Worm (Caenorhabditis elegans) whole organism, L1 larva: ENCODE results near the gene prp-40.
A peak's percentile ranks its signal among the peaks of the same experiment; 100 is the strongest.

Experiments used
- F16B12.6 ChIP-seq: fragments of 150-350 bp; optimal IDR thresholded peaks from 2 replicates; lab custom pipeline; 2014; ENCODE audit warnings: missing biosample characterization, missing genetic modification characterization
- alr-1 ChIP-seq: fragments of 200-800 bp; sonication (Bioruptor generic); optimal IDR thresholded peaks from 2 replicates; lab custom pipeline; 2018; ENCODE audit warnings: borderline replicate concordance, mild to moderate bottlenecking, missing genetic modification characterization, missing compliant biosample characterization
- ceh-8 ChIP-seq: fragments of 200-800 bp; sonication (Bioruptor generic); optimal IDR thresholded peaks from 2 replicates; lab custom pipeline; 2018; ENCODE audit warnings: mild to moderate bottlenecking, missing genetic modification characterization, moderate library complexity, missing compliant biosample characterization
- ceh-82 ChIP-seq, 3 experiments: fragments of 150-350 bp in 1 of 3; sonication (generic microtip) in 2 of 3; optimal IDR thresholded peaks; 2 replicates each; lab custom pipeline; 2014 to 2017; ENCODE audit warnings: missing biosample characterization in 3 of 3, missing genetic modification characterization in 3 of 3
- ceh-88 ChIP-seq: fragments of 200-800 bp; sonication (Bioruptor generic); IDR thresholded peaks from 2 replicates; pipeline ENCODE4 v1.3.6; 2022; ENCODE audit warnings: missing genetic modification characterization, missing compliant biosample characterization
- dpl-1 ChIP-seq, 3 experiments: fragments of 150-350 bp in 2 of 3; sonication (generic microtip) in 1 of 3; optimal IDR thresholded peaks; 2 replicates each; lab custom pipeline; 2014 to 2017; ENCODE audit warnings: missing biosample characterization in 3 of 3, missing genetic modification characterization in 3 of 3, missing genetic modification reagents in 3 of 3
- dsc-1 ChIP-seq: sonication (generic microtip); optimal IDR thresholded peaks from 2 replicates; lab custom pipeline; 2016; ENCODE audit warnings: mild to moderate bottlenecking, missing genetic modification characterization, missing compliant biosample characterization
- efl-1 ChIP-seq, 4 experiments: fragments of 150-350 bp; optimal IDR thresholded peaks in 3 of 4; peaks in 1 of 4; 1 replicate in 1 of 4; 2 replicates in 3 of 4; lab custom pipeline; 2014; ENCODE audit warnings: missing biosample characterization in 2 of 4, missing genetic modification characterization in 2 of 4, missing genetic modification reagents in 2 of 4
- elt-2 ChIP-seq: sonication (generic microtip); optimal IDR thresholded peaks from 2 replicates; lab custom pipeline; 2016; ENCODE audit warnings: missing genetic modification characterization, mild to moderate bottlenecking, inconsistent platforms, missing compliant biosample characterization, missing genetic modification reagents
- fkh-4 ChIP-seq: sonication (generic microtip); optimal IDR thresholded peaks from 2 replicates; lab custom pipeline; 2016; ENCODE audit warnings: missing compliant biosample characterization, missing genetic modification characterization, borderline replicate concordance
- fkh-8 ChIP-seq: sonication (generic microtip); optimal IDR thresholded peaks from 2 replicates; lab custom pipeline; 2016; ENCODE audit warnings: mild to moderate bottlenecking, missing genetic modification characterization, missing compliant biosample characterization
- hlh-4 ChIP-seq: sonication (generic microtip); optimal IDR thresholded peaks from 2 replicates; lab custom pipeline; 2016; ENCODE audit warnings: mild to moderate bottlenecking, missing genetic modification characterization, missing compliant biosample characterization
- hpl-2 ChIP-seq: fragments of 150-350 bp; optimal IDR thresholded peaks from 2 replicates; lab custom pipeline; 2014; ENCODE audit warnings: missing biosample characterization, missing genetic modification reagents, missing genetic modification characterization
- irx-1 ChIP-seq: sonication (generic microtip); optimal IDR thresholded peaks from 2 replicates; lab custom pipeline; 2016; ENCODE audit warnings: missing genetic modification characterization, missing compliant biosample characterization
- isw-1 ChIP-seq: fragments of 200-800 bp; sonication (Bioruptor generic); IDR thresholded peaks from 2 replicates; pipeline ENCODE4 v1.3.6; 2022; ENCODE audit warnings: missing genetic modification characterization, missing compliant biosample characterization
- lin-13 ChIP-seq: fragments of 150-350 bp; optimal IDR thresholded peaks from 2 replicates; lab custom pipeline; 2014; ENCODE audit warnings: missing biosample characterization, missing genetic modification reagents, missing genetic modification characterization
- lin-14 ChIP-seq: fragments of 200-800 bp; sonication (Bioruptor generic); optimal IDR thresholded peaks from 2 replicates; lab custom pipeline; 2018; ENCODE audit warnings: mild to moderate bottlenecking, missing genetic modification characterization, moderate library complexity, missing compliant biosample characterization
- lin-15B ChIP-seq: fragments of 150-350 bp; sonication (generic microtip); optimal IDR thresholded peaks from 3 replicates; lab custom pipeline; 2014; ENCODE audit warnings: missing biosample characterization, missing genetic modification characterization
- lin-35 ChIP-seq, 2 experiments: fragments of 150-350 bp; optimal IDR thresholded peaks; 2 replicates each; lab custom pipeline; 2014; ENCODE audit warnings: missing biosample characterization in 2 of 2, missing genetic modification characterization in 2 of 2, missing genetic modification reagents in 2 of 2
- lsy-2 ChIP-seq, 2 experiments: fragments of 150-350 bp; optimal IDR thresholded peaks; 2 replicates each; lab custom pipeline; 2014; ENCODE audit warnings: missing biosample characterization in 2 of 2, missing genetic modification characterization in 2 of 2
- nhr-12 ChIP-seq: sonication (generic microtip); optimal IDR thresholded peaks from 2 replicates; lab custom pipeline; 2017; ENCODE audit warnings: missing biosample characterization, missing genetic modification characterization
- nhr-20 ChIP-seq: sonication (generic microtip); optimal IDR thresholded peaks from 2 replicates; lab custom pipeline; 2016; ENCODE audit warnings: mild to moderate bottlenecking, missing genetic modification characterization, missing compliant biosample characterization
- nhr-47 ChIP-seq: sonication (generic microtip); optimal IDR thresholded peaks from 2 replicates; lab custom pipeline; 2016; ENCODE audit warnings: mild to moderate bottlenecking, missing genetic modification characterization, moderate library complexity, missing compliant biosample characterization
- nhr-71 ChIP-seq: sonication (generic microtip); optimal IDR thresholded peaks from 2 replicates; lab custom pipeline; 2016; ENCODE audit warnings: mild to moderate bottlenecking, missing genetic modification characterization, moderate library complexity, missing compliant biosample characterization
- nhr-84 ChIP-seq: sonication (generic microtip); optimal IDR thresholded peaks from 2 replicates; lab custom pipeline; 2017; ENCODE audit warnings: missing biosample characterization, missing genetic modification characterization
- pax-3 ChIP-seq: fragments of 200-800 bp; sonication (Bioruptor generic); optimal IDR thresholded peaks from 2 replicates; lab custom pipeline; 2018; ENCODE audit warnings: mild to moderate bottlenecking, missing genetic modification characterization, moderate library complexity, missing compliant biosample characterization
- rnt-1 ChIP-seq: sonication (generic microtip); optimal IDR thresholded peaks from 2 replicates; lab custom pipeline; 2016; ENCODE audit warnings: mild to moderate bottlenecking, missing genetic modification characterization, moderate library complexity, missing compliant biosample characterization
- snu-23 ChIP-seq: sonication (generic microtip); optimal IDR thresholded peaks from 2 replicates; lab custom pipeline; 2016; ENCODE audit warnings: missing genetic modification characterization, missing compliant biosample characterization
- sox-4 ChIP-seq: sonication (generic microtip); optimal IDR thresholded peaks from 2 replicates; lab custom pipeline; 2016; ENCODE audit warnings: missing genetic modification characterization, missing compliant biosample characterization
- sup-37 ChIP-seq: fragments of 200-800 bp; sonication (Bioruptor generic); optimal IDR thresholded peaks from 2 replicates; lab custom pipeline; 2018; ENCODE audit warnings: mild to moderate bottlenecking, missing genetic modification characterization, missing compliant biosample characterization
- swsn-7 ChIP-seq: sonication (generic microtip); optimal IDR thresholded peaks from 2 replicates; lab custom pipeline; 2016; ENCODE audit warnings: missing genetic modification characterization, missing compliant biosample characterization
- tlp-1 ChIP-seq: fragments of 150-350 bp; optimal IDR thresholded peaks from 2 replicates; lab custom pipeline; 2014; ENCODE audit warnings: missing biosample characterization, missing genetic modification characterization
- unc-86 ChIP-seq: sonication (generic microtip); optimal IDR thresholded peaks from 2 replicates; lab custom pipeline; 2016; ENCODE audit warnings: missing genetic modification characterization, missing compliant biosample characterization
- xbp-1 ChIP-seq: sonication (generic microtip); optimal IDR thresholded peaks from 2 replicates; lab custom pipeline; 2016; ENCODE audit warnings: missing genetic modification characterization, missing compliant biosample characterization
- ztf-11 ChIP-seq, 2 experiments: sonication (generic microtip); optimal IDR thresholded peaks; 2 replicates each; lab custom pipeline; 2016 to 2017; ENCODE audit warnings: missing genetic modification characterization in 2 of 2, missing biosample characterization in 1 of 2, missing compliant biosample characterization in 1 of 2

The prp-40 gene

ce11 chrIII:9483716-9484115 is 38.2 kb upstream of the prp-40 start:
- peak; percentile 76 for TF ChIP-seq lin-14 (GFP tag; lab: Kevin White, UChicago)
- peak; percentile 96 for TF ChIP-seq dsc-1
- no peak for TF ChIP-seq sup-37 (GFP tag; lab: Kevin White, UChicago)
- peak; percentile 14 for TF ChIP-seq xbp-1 (tag; lab: Kevin White, UChicago)
- peak; percentile 23 to 29 for TF ChIP-seq efl-1 (optimal IDR thresholded peaks at IDR 0.05; lab: Kevin White, UChicago)
- no peak for TF ChIP-seq efl-1 (GFP tag; optimal IDR thresholded peaks at IDR 0.05 in 1 of 2; lab: Kevin White, UChicago)
- no peak for TF ChIP-seq ceh-8
- TF ChIP-seq isw-1 (GFP tag; lab: Robert Waterston, UW), result peak; percentile 15
- peak; percentile 40 for TF ChIP-seq rnt-1 (tag; lab: Kevin White, UChicago)
- TF ChIP-seq F16B12.6 (tag; lab: Kevin White, UChicago), result no peak
- TF ChIP-seq lsy-2 (tag; optimal IDR thresholded peaks at IDR 0.05; lab: Kevin White, UChicago), result peak in 1 of 2 experiments; percentile 64
- TF ChIP-seq nhr-20 (tag; lab: Kevin White, UChicago), result peak; percentile 2
- peak; percentile 27 for TF ChIP-seq swsn-7 (tag; lab: Kevin White, UChicago)
- no peak for TF ChIP-seq nhr-84 (tag; lab: Kevin White, UChicago)
- TF ChIP-seq lin-35 (GFP tag; optimal IDR thresholded peaks at IDR 0.05; lab: Kevin White, UChicago), result peak in 1 of 2 experiments; percentile 32
- TF ChIP-seq fkh-8 (tag; lab: Kevin White, UChicago), result peak; percentile 38
- TF ChIP-seq snu-23 (GFP tag; lab: Kevin White, UChicago), result peak; percentile 24
- TF ChIP-seq ztf-11 (tag; optimal IDR thresholded peaks at IDR 0.05; lab: Kevin White, UChicago), result no peak
- TF ChIP-seq nhr-71 (tag; lab: Kevin White, UChicago), result peak; percentile 50
- TF ChIP-seq fkh-4 (tag; lab: Kevin White, UChicago), result peak; percentile 58
- peak; percentile 20 for TF ChIP-seq unc-86 (tag; lab: Kevin White, UChicago)
- peak in 1 of 3 experiments; percentile 41 for TF ChIP-seq dpl-1 (GFP tag; optimal IDR thresholded peaks at IDR 0.05; lab: Kevin White, UChicago)
- TF ChIP-seq irx-1 (tag; lab: Kevin White, UChicago), result peak; percentile 19
- peak in 1 of 3 experiments; percentile 49 for TF ChIP-seq ceh-82 (tag; optimal IDR thresholded peaks at IDR 0.05; lab: Kevin White, UChicago)
- no peak for TF ChIP-seq ceh-88
- TF ChIP-seq lin-15B (tag; lab: Kevin White, UChicago), result peak; percentile 37

- TF ChIP-seq alr-1 (tag; lab: Kevin White, UChicago) (no peak), ceh-88 (no peak), sox-4 (tag; lab: Kevin White, UChicago) (no peak), hlh-4 (tag; lab: Kevin White, UChicago) (no peak), fkh-8 (tag; lab: Kevin White, UChicago) (no peak), irx-1 (tag; lab: Kevin White, UChicago) (no peak), nhr-47 (tag; lab: Kevin White, UChicago) (no peak), lsy-2 (tag; optimal IDR thresholded peaks at IDR 0.05; lab: Kevin White, UChicago) (no peak), nhr-12 (no peak), swsn-7 (tag; lab: Kevin White, UChicago) (no peak), tlp-1 (tag; lab: Kevin White, UChicago) (no peak)
Observed at ce11 chrIII:9485373-9485772, 36.5 kb upstream of the prp-40 start, which contains the start of gene bre-3. bre-3 (minus strand) TSS chrIII:9485473.

ce11 chrIII:9487454-9487853 is 34.4 kb upstream of the prp-40 start:
- TF ChIP-seq lin-13 (GFP tag; lab: Kevin White, UChicago) (no peak), pax-3 (tag; lab: Kevin White, UChicago) (no peak), elt-2 (tag; lab: Kevin White, UChicago) (peak; percentile 6), ztf-11 (tag; optimal IDR thresholded peaks at IDR 0.05; lab: Kevin White, UChicago) (no peak), sox-4 (tag; lab: Kevin White, UChicago) (no peak), hpl-2 (GFP tag; lab: Kevin White, UChicago) (no peak)
